Worm (Caenorhabditis elegans) whole organism, L1 larva: ENCODE measurements around the gene smf-1.

Experiments used
- dpl-1 ChIP-seq, 3 experiments: fragments of 150-350 bp in 2 of 3; sonication (generic microtip) in 1 of 3; optimal IDR thresholded peaks; 2 replicates each; lab custom pipeline; 2014 to 2017; ENCODE audit warnings: missing biosample characterization in 3 of 3, missing genetic modification characterization in 3 of 3, missing genetic modification reagents in 3 of 3
- fos-1 ChIP-seq: fragments of 150-350 bp; optimal IDR thresholded peaks from 2 replicates; lab custom pipeline; 2014; ENCODE audit warnings: missing biosample characterization, missing genetic modification characterization
- jun-1 ChIP-seq: fragments of 150-350 bp; optimal IDR thresholded peaks from 2 replicates; lab custom pipeline; 2014; ENCODE audit warnings: missing biosample characterization, missing genetic modification reagents, missing genetic modification characterization
- lin-35 ChIP-seq, 2 experiments: fragments of 150-350 bp; optimal IDR thresholded peaks; 2 replicates each; lab custom pipeline; 2014; ENCODE audit warnings: missing biosample characterization in 2 of 2, missing genetic modification characterization in 2 of 2, missing genetic modification reagents in 2 of 2
- pqm-1 ChIP-seq: sonication (generic microtip); optimal IDR thresholded peaks from 3 replicates; lab custom pipeline; 2017; ENCODE audit warnings: missing biosample characterization, missing genetic modification characterization
- unc-98 ChIP-seq: fragments of 200-800 bp; sonication (Bioruptor generic); IDR thresholded peaks from 2 replicates; pipeline ENCODE4 v1.3.6; 2022; ENCODE audit warnings: missing genetic modification characterization, missing compliant biosample characterization

- TF ChIP-seq fos-1 (tag; lab: Kevin White, UChicago) (no peak), dpl-1 (GFP tag; optimal IDR thresholded peaks at IDR 0.05; lab: Kevin White, UChicago) (peak in 1 of 3 experiments; percentile 9), pqm-1 (tag; lab: Kevin White, UChicago) (no peak), unc-98 (no peak), jun-1 (tag; lab: Kevin White, UChicago) (no peak), lin-35 (GFP tag; optimal IDR thresholded peaks at IDR 0.05; lab: Kevin White, UChicago) (peak in 1 of 2 experiments; percentile 56)
These were observed 16.5 kb upstream of the smf-1 start for ce11 chrX:6739034-6740008.
